Worm (Caenorhabditis elegans): ENCODE data around the gene F57H12.6.
"Not testable (repeated sequence)": the region's sequence is repeated elsewhere in the genome, so short reads cannot be mapped to it uniquely, and the experiment has no call there.

F57H12.6 gene

ce11 chrIV:7957504-7957903 is 18.6 kb downstream of the F57H12.6 start, which contains the start of gene frpr-10:
Gene frpr-10 (plus strand): TSS chrIV:7957804.
- TF ChIP-seq W03F9.2 (tag; optimal IDR thresholded peaks at IDR 0.05) (no peak), dao-5 (tag; optimal IDR thresholded peaks at IDR 0.05) (no peak), him-1 (tag; optimal IDR thresholded peaks at IDR 0.05) (no peak)

ce11 chrIV:7956643-7957317 is 19.3 kb downstream of the F57H12.6 start, which contains the start of gene csr-1:
Gene csr-1 (plus strand): TSS chrIV:7957267.
- TF ChIP-seq dao-5 (tag; optimal IDR thresholded peaks at IDR 0.05) = no peak

ce11 chrIV:7955849-7956248 is 20.3 kb downstream of the F57H12.6 start, which contains the start of gene ceh-19:
Gene ceh-19 (minus strand): TSS chrIV:7955949.
- no peak for TF ChIP-seq him-1 (tag; optimal IDR thresholded peaks at IDR 0.05)

ce11 chrIV:7954006-7954405 is 22.1 kb downstream of the F57H12.6 start:
- TF ChIP-seq him-1 (tag; optimal IDR thresholded peaks at IDR 0.05) (no peak), dao-5 (tag; optimal IDR thresholded peaks at IDR 0.05) (no peak), W03F9.2 (tag; optimal IDR thresholded peaks at IDR 0.05) (no peak)

ce11 chrIV:7948290-7948689 is 27.8 kb downstream of the F57H12.6 start, which contains the start of gene mcm-3AP:
Gene mcm-3AP (plus strand): TSS chrIV:7948672.
- TF ChIP-seq him-1, W03F9.2, dao-5 (tag; optimal IDR thresholded peaks at IDR 0.05): not testable (repeated sequence)

- peak; percentile 46 for TF ChIP-seq W03F9.2 (tag; optimal IDR thresholded peaks at IDR 0.05)
These were observed 29.1 kb downstream of the F57H12.6 start, which contains the start of gene F20D12.12 for ce11 chrIV:7946899-7947499. Gene F20D12.12 (plus strand): TSS chrIV:7947440.

- no peak for TF ChIP-seq dao-5 (tag; optimal IDR thresholded peaks at IDR 0.05)
- no peak for TF ChIP-seq W03F9.2 (tag; optimal IDR thresholded peaks at IDR 0.05)
- TF ChIP-seq him-1 (tag; optimal IDR thresholded peaks at IDR 0.05) = no peak
These were observed 29.7 kb downstream of the F57H12.6 start, which contains the start of gene czw-1 for ce11 chrIV:7946457-7946856. Gene czw-1 (minus strand): TSS chrIV:7946825.

- no peak for TF ChIP-seq W03F9.2 (tag; optimal IDR thresholded peaks at IDR 0.05)
- TF ChIP-seq him-1 (tag; optimal IDR thresholded peaks at IDR 0.05) = no peak
- no peak for TF ChIP-seq dao-5 (tag; optimal IDR thresholded peaks at IDR 0.05)
These were observed 32.8 kb downstream of the F57H12.6 start for ce11 chrIV:7943272-7943671.

ce11 chrIV:7940919-7941318 is 35.2 kb downstream of the F57H12.6 start, which contains the start of gene exc-9:
Gene exc-9 (minus strand): TSS chrIV:7941019.
- TF ChIP-seq W03F9.2 (tag; optimal IDR thresholded peaks at IDR 0.05) (no peak), dao-5 (tag; optimal IDR thresholded peaks at IDR 0.05) (no peak), him-1 (tag; optimal IDR thresholded peaks at IDR 0.05) (no peak)

- TF ChIP-seq dao-5 (tag; optimal IDR thresholded peaks at IDR 0.05) (no peak), him-1 (tag; optimal IDR thresholded peaks at IDR 0.05) (no peak), W03F9.2 (tag; optimal IDR thresholded peaks at IDR 0.05) (no peak)
These were observed 37.3 kb downstream of the F57H12.6 start, which contains the start of gene F20D12.7 for ce11 chrIV:7938834-7939233. Gene F20D12.7 (minus strand): TSS chrIV:7938934.

- TF ChIP-seq dao-5 (tag; optimal IDR thresholded peaks at IDR 0.05) (no peak), him-1 (tag; optimal IDR thresholded peaks at IDR 0.05) (no peak), W03F9.2 (tag; optimal IDR thresholded peaks at IDR 0.05) (no peak)
These were observed 42.4 kb downstream of the F57H12.6 start, which contains the start of gene bbs-2 for ce11 chrIV:7933733-7934132. Gene bbs-2 (plus strand): TSS chrIV:7934033.

ce11 chrIV:7931873-7932272 is 44.2 kb downstream of the F57H12.6 start:
- TF ChIP-seq him-1 (tag; optimal IDR thresholded peaks at IDR 0.05) = no peak
- TF ChIP-seq dao-5 (tag; optimal IDR thresholded peaks at IDR 0.05) = no peak
- TF ChIP-seq W03F9.2 (tag; optimal IDR thresholded peaks at IDR 0.05) = no peak

ce11 chrIV:7927852-7928251 is 48.3 kb downstream of the F57H12.6 start, which contains the start of gene gcy-8:
Gene gcy-8 (plus strand): TSS chrIV:7928152.
- TF ChIP-seq dao-5 (tag; optimal IDR thresholded peaks at IDR 0.05) (no peak), W03F9.2 (tag; optimal IDR thresholded peaks at IDR 0.05) (no peak), him-1 (tag; optimal IDR thresholded peaks at IDR 0.05) (no peak)

ce11 chrIV:7927218-7927617 is 48.9 kb downstream of the F57H12.6 start, which contains the start of gene C49H3.12:
Gene C49H3.12 (minus strand): TSS chrIV:7927318.
- TF ChIP-seq dao-5 (tag; optimal IDR thresholded peaks at IDR 0.05) (no peak), W03F9.2 (tag; optimal IDR thresholded peaks at IDR 0.05) (no peak), him-1 (tag; optimal IDR thresholded peaks at IDR 0.05) (no peak)
